Worm (Caenorhabditis elegans) whole organism, L3 larva: ENCODE results near the gene acr-18.

Experiments
- R02D3.7 ChIP-seq: fragments of 150-350 bp; optimal IDR thresholded peaks from 2 replicates; lab custom pipeline; 2014; ENCODE audit warnings: missing biosample characterization, missing genetic modification characterization
- aly-2 ChIP-seq: fragments of 150-350 bp; optimal IDR thresholded peaks from 2 replicates; lab custom pipeline; 2014; ENCODE audit warnings: missing biosample characterization, missing genetic modification characterization
- ama-1 ChIP-seq: fragments of 150-350 bp; optimal IDR thresholded peaks from 2 replicates; lab custom pipeline; 2018
- ceh-82 ChIP-seq: fragments of 150-350 bp; optimal IDR thresholded peaks from 2 replicates; lab custom pipeline; 2014; ENCODE audit warnings: missing biosample characterization, missing genetic modification characterization
- ceh-9 ChIP-seq: sonication (generic microtip); optimal IDR thresholded peaks from 2 replicates; lab custom pipeline; 2018; ENCODE audit warnings: missing biosample characterization, missing genetic modification characterization
- egl-27 ChIP-seq: sonication (generic microtip); optimal IDR thresholded peaks from 4 replicates; lab custom pipeline; 2017; ENCODE audit warnings: missing biosample characterization, missing genetic modification reagents, missing genetic modification characterization
- egl-5 ChIP-seq: fragments of 150-350 bp; optimal IDR thresholded peaks from 2 replicates; lab custom pipeline; 2017; ENCODE audit warnings: missing biosample characterization, missing genetic modification reagents, missing genetic modification characterization, inconsistent platforms
- elt-1 ChIP-seq: fragments of 150-350 bp; optimal IDR thresholded peaks from 2 replicates; lab custom pipeline; 2014; ENCODE audit warnings: missing biosample characterization, missing genetic modification characterization
- elt-2 ChIP-seq: sonication (generic microtip); optimal IDR thresholded peaks from 2 replicates; lab custom pipeline; 2016; ENCODE audit warnings: missing genetic modification reagents, mild to moderate bottlenecking, missing genetic modification characterization, missing compliant biosample characterization
- elt-3 ChIP-seq, 3 experiments: fragments of 150-350 bp in 1 of 3; sonication (generic microtip) in 2 of 3; optimal IDR thresholded peaks; 2 replicates in 2 of 3; 4 replicates in 1 of 3; lab custom pipeline; 2014 to 2017; ENCODE audit warnings: missing biosample characterization in 3 of 3, missing genetic modification characterization in 3 of 3
- fkh-2 ChIP-seq: fragments of 150-350 bp; optimal IDR thresholded peaks from 2 replicates; lab custom pipeline; 2014; ENCODE audit warnings: missing biosample characterization, missing genetic modification reagents, missing genetic modification characterization
- fos-1 ChIP-seq: fragments of 150-350 bp; optimal IDR thresholded peaks from 2 replicates; lab custom pipeline; 2014; ENCODE audit warnings: missing biosample characterization, missing genetic modification characterization
- hmg-11 ChIP-seq: sonication (generic microtip); optimal IDR thresholded peaks from 2 replicates; lab custom pipeline; 2016; ENCODE audit warnings: missing genetic modification characterization, missing compliant biosample characterization
- jun-1 ChIP-seq: fragments of 150-350 bp; optimal IDR thresholded peaks from 2 replicates; lab custom pipeline; 2014; ENCODE audit warnings: missing biosample characterization, missing genetic modification reagents, missing genetic modification characterization
- lin-15B ChIP-seq: fragments of 150-350 bp; optimal IDR thresholded peaks from 2 replicates; lab custom pipeline; 2014; ENCODE audit warnings: missing biosample characterization, missing genetic modification characterization
- lin-39 ChIP-seq: fragments of 150-350 bp; optimal IDR thresholded peaks from 2 replicates; lab custom pipeline; 2018; ENCODE audit warnings: missing biosample characterization, missing genetic modification reagents, missing genetic modification characterization
- lsy-12 ChIP-seq: sonication (generic microtip); optimal IDR thresholded peaks from 2 replicates; lab custom pipeline; 2016; ENCODE audit warnings: mild to moderate bottlenecking, missing genetic modification characterization, missing compliant biosample characterization
- mdl-1 ChIP-seq: fragments of 150-350 bp; optimal IDR thresholded peaks from 2 replicates; lab custom pipeline; 2014; ENCODE audit warnings: missing biosample characterization, missing genetic modification characterization
- mml-1 ChIP-seq: fragments of 150-350 bp; sonication (generic microtip); optimal IDR thresholded peaks from 3 replicates; lab custom pipeline; 2014; ENCODE audit warnings: missing biosample characterization, missing genetic modification characterization
- nfya-1 ChIP-seq: sonication (generic microtip); optimal IDR thresholded peaks from 2 replicates; lab custom pipeline; 2017; ENCODE audit warnings: missing genetic modification characterization, mild to moderate bottlenecking, missing compliant biosample characterization, antibody characterized with exemption, moderate library complexity; ENCODE audit not compliant: insufficient read depth
- nhr-11 ChIP-seq: fragments of 150-350 bp; optimal IDR thresholded peaks from 2 replicates; lab custom pipeline; 2014; ENCODE audit warnings: missing biosample characterization, missing genetic modification characterization
- nhr-23 ChIP-seq: fragments of 150-350 bp; optimal IDR thresholded peaks from 2 replicates; lab custom pipeline; 2014; ENCODE audit warnings: missing biosample characterization, missing genetic modification reagents, missing genetic modification characterization
- nhr-237 ChIP-seq: fragments of 150-350 bp; optimal IDR thresholded peaks from 2 replicates; lab custom pipeline; 2014; ENCODE audit warnings: missing biosample characterization, missing genetic modification characterization
- nhr-25 ChIP-seq: sonication (generic microtip); optimal IDR thresholded peaks from 2 replicates; lab custom pipeline; 2017; ENCODE audit warnings: missing biosample characterization, missing genetic modification characterization
- nhr-28 ChIP-seq: fragments of 150-350 bp; optimal IDR thresholded peaks from 2 replicates; lab custom pipeline; 2014; ENCODE audit warnings: missing biosample characterization, missing genetic modification characterization
- nhr-43 ChIP-seq: sonication (generic microtip); optimal IDR thresholded peaks from 2 replicates; lab custom pipeline; 2016; ENCODE audit warnings: mild to moderate bottlenecking, missing genetic modification characterization, missing compliant biosample characterization; ENCODE audit not compliant: poor library complexity, severe bottlenecking
- nhr-67 ChIP-seq: fragments of 150-350 bp; optimal IDR thresholded peaks from 2 replicates; lab custom pipeline; 2014; ENCODE audit warnings: missing biosample characterization, missing genetic modification characterization
- nhr-76 ChIP-seq: fragments of 150-350 bp; sonication (generic microtip); optimal IDR thresholded peaks from 5 replicates; lab custom pipeline; 2014; ENCODE audit warnings: missing biosample characterization, missing genetic modification characterization
- nhr-77 ChIP-seq: fragments of 150-350 bp; optimal IDR thresholded peaks from 2 replicates; lab custom pipeline; 2014; ENCODE audit warnings: missing biosample characterization, missing genetic modification characterization
- pha-4 ChIP-seq: fragments of 150-350 bp; optimal IDR thresholded peaks from 2 replicates; lab custom pipeline; 2014; ENCODE audit warnings: missing biosample characterization, missing genetic modification reagents, missing genetic modification characterization
- pqm-1 ChIP-seq: fragments of 150-350 bp; optimal IDR thresholded peaks from 2 replicates; lab custom pipeline; 2017; ENCODE audit warnings: missing biosample characterization, missing genetic modification characterization, inconsistent platforms
- sea-2 ChIP-seq: fragments of 150-350 bp; sonication (generic microtip); optimal IDR thresholded peaks from 4 replicates; lab custom pipeline; 2014; ENCODE audit warnings: missing biosample characterization, missing genetic modification reagents, missing genetic modification characterization
- tbx-2 ChIP-seq: sonication (generic microtip); optimal IDR thresholded peaks from 2 replicates; lab custom pipeline; 2016; ENCODE audit warnings: mild to moderate bottlenecking, missing genetic modification characterization, missing compliant biosample characterization
- unc-39 ChIP-seq: sonication (generic microtip); optimal IDR thresholded peaks from 4 replicates; lab custom pipeline; 2017; ENCODE audit warnings: missing biosample characterization, missing genetic modification characterization
- unc-62 ChIP-seq: fragments of 150-350 bp; sonication (generic microtip); optimal IDR thresholded peaks from 4 replicates; lab custom pipeline; 2014; ENCODE audit warnings: missing biosample characterization, missing genetic modification reagents, missing genetic modification characterization
- zag-1 ChIP-seq: fragments of 150-350 bp; optimal IDR thresholded peaks from 2 replicates; lab custom pipeline; 2014; ENCODE audit warnings: missing biosample characterization, missing genetic modification characterization
- ztf-11 ChIP-seq: fragments of 150-350 bp; optimal IDR thresholded peaks from 2 replicates; lab custom pipeline; 2014; ENCODE audit warnings: missing biosample characterization, missing genetic modification characterization

Gene acr-18

ce11 chrV:15578386-15578785, 19.4 kb upstream of the acr-18 start, which contains the start of gene F28F8.9 (continued):
- no peak for TF ChIP-seq unc-62 (GFP tag; lab: Kevin White, UChicago)

- no peak for TF ChIP-seq fkh-2 (tag; lab: Kevin White, UChicago)
- TF ChIP-seq nhr-23 (tag; lab: Kevin White, UChicago) = peak; percentile 9
- TF ChIP-seq, all 47 proteins: peak for 1
Measured at ce11 chrV:15577395-15577896, 18.5 kb upstream of the acr-18 start, which contains the start of gene atx-3. TSS of gene atx-3 (minus strand) at chrV:15577445.

ce11 chrV:15575305-15575704, 16.4 kb upstream of the acr-18 start, which contains the start of gene mdt-28:
TSS of gene mdt-28 (minus strand) at chrV:15575405.
- TF ChIP-seq lsy-12 (tag; lab: Kevin White, UChicago) = no peak
- TF ChIP-seq nhr-25 (tag; lab: Kevin White, UChicago) = no peak
- TF ChIP-seq jun-1 (tag; lab: Kevin White, UChicago) = no peak
- TF ChIP-seq lin-39 = no peak
- TF ChIP-seq sea-2 (GFP tag; lab: Kevin White, UChicago) = no peak
- TF ChIP-seq elt-3 (tag; optimal IDR thresholded peaks at IDR 0.05; lab: Kevin White, UChicago) = no peak
- TF ChIP-seq zag-1 (tag; lab: Kevin White, UChicago) = no peak
- no peak for TF ChIP-seq nhr-237
- no peak for TF ChIP-seq tbx-2 (tag; lab: Kevin White, UChicago)
- TF ChIP-seq R02D3.7 = no peak
- TF ChIP-seq nfya-1 = no peak
- no peak for TF ChIP-seq egl-27 (tag; lab: Kevin White, UChicago)
- no peak for TF ChIP-seq mml-1
- TF ChIP-seq nhr-67 (tag; lab: Kevin White, UChicago) = no peak
- TF ChIP-seq ztf-11 (tag; lab: Kevin White, UChicago) = no peak
- TF ChIP-seq egl-5 (tag; lab: Kevin White, UChicago) = no peak
- no peak for TF ChIP-seq unc-62 (GFP tag; lab: Kevin White, UChicago)
- no peak for TF ChIP-seq nhr-43
- no peak for TF ChIP-seq ama-1 (lab: Kevin White, UChicago)

ce11 chrV:15572613-15573012, 13.7 kb upstream of the acr-18 start, which contains the start of gene fbxa-94:
TSS of gene fbxa-94 (plus strand) at chrV:15572913.
- TF ChIP-seq mml-1 (no peak), nfya-1 (peak; percentile 42)

- TF ChIP-seq elt-1 (tag; lab: Kevin White, UChicago) = no peak
- TF ChIP-seq nfya-1 = peak; percentile 9
Measured at ce11 chrV:15571006-15571526, 12.1 kb upstream of the acr-18 start, which contains the start of gene fbxa-95. TSS of gene fbxa-95 (plus strand) at chrV:15571476.

- no peak for TF ChIP-seq nhr-77 (tag; lab: Kevin White, UChicago)
- no peak for TF ChIP-seq aly-2
- peak; percentile 7 for TF ChIP-seq lin-39
- TF ChIP-seq nhr-237 = no peak
- TF ChIP-seq pha-4 (tag; lab: Kevin White, UChicago) = peak; percentile 81
- no peak for TF ChIP-seq ceh-9 (tag; lab: Kevin White, UChicago)
- no peak for TF ChIP-seq elt-3 (tag; optimal IDR thresholded peaks at IDR 0.05; lab: Kevin White, UChicago)
- TF ChIP-seq nhr-11 (tag; lab: Kevin White, UChicago) = peak; percentile 16
- TF ChIP-seq zag-1 (tag; lab: Kevin White, UChicago) = no peak
- peak; percentile 60 for TF ChIP-seq nhr-23 (tag; lab: Kevin White, UChicago)
- no peak for TF ChIP-seq nhr-28 (tag; lab: Kevin White, UChicago)
- peak; percentile 8 for TF ChIP-seq jun-1 (tag; lab: Kevin White, UChicago)
- peak; percentile 24 for TF ChIP-seq egl-5 (tag; lab: Kevin White, UChicago)
- TF ChIP-seq elt-2 = peak; percentile 27
- TF ChIP-seq mdl-1 (tag; lab: Kevin White, UChicago) = no peak
- no peak for TF ChIP-seq unc-39 (tag; lab: Kevin White, UChicago)
- TF ChIP-seq nfya-1 = peak; percentile 74
- no peak for TF ChIP-seq fos-1 (tag; lab: Kevin White, UChicago)
- TF ChIP-seq nhr-76 (tag; lab: Kevin White, UChicago) = no peak
- peak; percentile 57 for TF ChIP-seq lin-15B
- TF ChIP-seq R02D3.7 = peak; percentile 91
- peak; percentile 31 for TF ChIP-seq hmg-11 (tag; lab: Kevin White, UChicago)
- TF ChIP-seq unc-62 (GFP tag; lab: Kevin White, UChicago) = no peak
- peak; percentile 92 for TF ChIP-seq ama-1 (lab: Kevin White, UChicago)
- TF ChIP-seq ceh-82 (tag; lab: Kevin White, UChicago) = no peak
- peak; percentile 74 for TF ChIP-seq pqm-1 (tag; lab: Kevin White, UChicago)
Measured at ce11 chrV:15569702-15570430, 10.9 kb upstream of the acr-18 start, which contains the start of gene lsm-5. TSS of gene lsm-5 (plus strand) at chrV:15570380.
